Fruit fly (Drosophila melanogaster): ENCODE measurements around the gene CG6454.

CG6454 gene

dm6 chr3R:24386434-24386833 is 37.5 kb downstream of the CG6454 start:
- TF ChIP-seq psq (optimal IDR thresholded peaks at IDR 0.05): no peak
- no peak for TF ChIP-seq Dll (optimal IDR thresholded peaks at IDR 0.05)
- TF ChIP-seq usp (GFP tag; optimal IDR thresholded peaks at IDR 0.05): no peak
- no peak for TF ChIP-seq CG8478 (optimal IDR thresholded peaks at IDR 0.05)
- no peak for TF ChIP-seq EcR (GFP tag; optimal IDR thresholded peaks at IDR 0.05)
- no peak for TF ChIP-seq pan (optimal IDR thresholded peaks at IDR 0.05)

- TF ChIP-seq usp (GFP tag; optimal IDR thresholded peaks at IDR 0.05): no peak
- TF ChIP-seq EcR (GFP tag; optimal IDR thresholded peaks at IDR 0.05): no peak
- no peak for TF ChIP-seq CG8478 (optimal IDR thresholded peaks at IDR 0.05)
- no peak for TF ChIP-seq pan (optimal IDR thresholded peaks at IDR 0.05)
- TF ChIP-seq Dll (optimal IDR thresholded peaks at IDR 0.05): no peak
- no peak for TF ChIP-seq psq (optimal IDR thresholded peaks at IDR 0.05)
Observed at dm6 chr3R:24390239-24390638, 41.3 kb downstream of the CG6454 start, which contains the start of the genes CG5768 and CG13615. TSS of gene CG5768 (minus strand) at chr3R:24390339. TSS of gene CG13615 (plus strand) at chr3R:24390518.

- no peak for TF ChIP-seq usp (GFP tag; optimal IDR thresholded peaks at IDR 0.05)
- TF ChIP-seq psq (optimal IDR thresholded peaks at IDR 0.05): no peak
- no peak for TF ChIP-seq CG8478 (optimal IDR thresholded peaks at IDR 0.05)
- TF ChIP-seq pan (optimal IDR thresholded peaks at IDR 0.05): no peak
- TF ChIP-seq Dll (optimal IDR thresholded peaks at IDR 0.05): no peak
- TF ChIP-seq EcR (GFP tag; optimal IDR thresholded peaks at IDR 0.05): no peak
Observed at dm6 chr3R:24392207-24392939, 43.4 kb downstream of the CG6454 start, which contains the start of gene CG13616. TSS of gene CG13616 (plus strand) at chr3R:24392889.

Data from whole organism.